Fruit fly (Drosophila melanogaster): ENCODE results near the gene NimB4.

DNA sequence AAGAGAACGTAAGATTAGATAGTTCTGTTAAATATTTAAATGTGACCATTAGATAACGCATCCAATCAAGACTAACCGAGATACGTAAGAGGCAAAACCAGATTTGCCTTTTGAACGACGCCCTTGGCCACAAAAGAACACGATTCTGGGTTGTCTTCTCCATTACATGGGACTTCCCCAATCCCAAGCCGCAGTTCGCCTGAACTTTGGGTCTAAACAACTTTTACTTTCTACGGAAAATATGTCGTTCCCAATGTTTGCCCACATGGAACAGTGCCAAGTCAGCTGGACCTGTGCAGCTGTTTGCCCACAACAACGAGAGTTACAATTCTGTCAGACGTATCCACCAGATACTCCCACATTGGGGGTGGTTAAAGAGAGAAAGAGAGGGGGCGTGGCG, 20.0 kb downstream of the NimB4 start:
- TF ChIP-seq usp (GFP tag; optimal IDR thresholded peaks at IDR 0.05) (no peak), Dll (optimal IDR thresholded peaks at IDR 0.05) (no peak), EcR (GFP tag; optimal IDR thresholded peaks at IDR 0.05) (no peak), psq (optimal IDR thresholded peaks at IDR 0.05) (no peak), pan (optimal IDR thresholded peaks at IDR 0.05) (no peak), CG8478 (optimal IDR thresholded peaks at IDR 0.05) (no peak)

All from whole organism.